Worm (Caenorhabditis elegans) whole organism, early embryonic: ENCODE data around the gene srw-19.

Source experiments
- B0310.2 ChIP-seq: sonication (generic microtip); optimal IDR thresholded peaks from 2 replicates; lab custom pipeline; 2016; ENCODE audit warnings: mild to moderate bottlenecking, missing genetic modification characterization, missing compliant biosample characterization
- F13C5.2 ChIP-seq: sonication (generic microtip); optimal IDR thresholded peaks from 2 replicates; lab custom pipeline; 2017; ENCODE audit warnings: mild to moderate bottlenecking, missing genetic modification characterization, inconsistent platforms, missing compliant biosample characterization
- aly-1 ChIP-seq: sonication (generic microtip); optimal IDR thresholded peaks from 2 replicates; lab custom pipeline; 2016; ENCODE audit warnings: missing genetic modification characterization, missing compliant biosample characterization
- ama-1 ChIP-seq: fragments of 150-350 bp; optimal IDR thresholded peaks from 2 replicates; lab custom pipeline; 2014
- ceh-36 ChIP-seq: sonication (generic microtip); optimal IDR thresholded peaks from 2 replicates; lab custom pipeline; 2016; ENCODE audit warnings: missing genetic modification characterization, inconsistent platforms, missing compliant biosample characterization
- flt-1 ChIP-seq: fragments of 200-800 bp; sonication (Bioruptor generic); IDR thresholded peaks from 2 replicates; pipeline ENCODE4 v1.3.6; 2022; ENCODE audit warnings: missing genetic modification characterization, missing compliant biosample characterization
- hmbx-1 ChIP-seq: sonication (generic microtip); optimal IDR thresholded peaks from 2 replicates; lab custom pipeline; 2016; ENCODE audit warnings: mild to moderate bottlenecking, missing genetic modification characterization, missing compliant biosample characterization
- pes-1 ChIP-seq: fragments of 200-800 bp; sonication (Bioruptor generic); IDR thresholded peaks from 2 replicates; pipeline ENCODE4 v1.3.6; 2022; ENCODE audit warnings: missing genetic modification reagents, missing genetic modification characterization, missing compliant biosample characterization
- scrt-1 ChIP-seq: fragments of 200-800 bp; sonication (Bioruptor generic); IDR thresholded peaks from 2 replicates; pipeline ENCODE4 v1.3.6; 2022; ENCODE audit warnings: missing genetic modification characterization, missing compliant biosample characterization
- sea-1 ChIP-seq: fragments of 200-800 bp; sonication (Bioruptor generic); conservative IDR thresholded peaks from 2 replicates; pipeline ENCODE4 v1.3.6; 2022; ENCODE audit warnings: missing genetic modification characterization, missing compliant biosample characterization
- tbx-11 ChIP-seq: fragments of 200-800 bp; sonication (Bioruptor generic); IDR thresholded peaks from 2 replicates; pipeline ENCODE4 v1.3.6; 2022; ENCODE audit warnings: missing genetic modification characterization, missing compliant biosample characterization
- tbx-37 ChIP-seq: fragments of 200-800 bp; sonication (Bioruptor generic); conservative IDR thresholded peaks from 2 replicates; pipeline ENCODE4 v1.3.6; 2022; ENCODE audit warnings: missing genetic modification reagents, missing genetic modification characterization, missing compliant biosample characterization

DNA sequence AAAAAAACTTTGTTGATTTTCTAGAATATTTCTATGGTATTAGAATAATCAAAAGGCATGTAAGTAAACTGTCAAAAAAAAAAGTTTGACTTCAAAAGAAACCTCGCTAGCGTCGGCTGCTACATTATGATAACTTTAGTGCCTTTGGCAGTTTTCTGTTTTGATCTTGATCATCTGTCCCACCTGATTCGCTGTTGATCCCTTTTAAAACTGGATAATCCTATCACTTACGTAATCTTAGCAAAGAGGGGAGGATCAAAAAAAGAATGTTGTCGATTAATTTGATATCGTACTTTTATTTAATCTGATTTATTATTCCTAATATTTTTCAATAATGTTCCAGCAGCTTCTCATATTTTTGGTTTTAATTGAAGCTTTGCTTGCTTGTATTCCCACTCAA, 21.3 kb downstream of the srw-19 start, which contains the start of gene M01B2.8:
- no peak for TF ChIP-seq ceh-36 (tag; lab: Kevin White, UChicago)
- no peak for TF ChIP-seq tbx-37 (GFP tag; lab: Robert Waterston, UW)
- TF ChIP-seq tbx-11 (GFP tag; lab: Robert Waterston, UW), result no peak
- no peak for TF ChIP-seq flt-1
- no peak for TF ChIP-seq scrt-1 (GFP tag; lab: Robert Waterston, UW)
- TF ChIP-seq F13C5.2 (tag; lab: Kevin White, UChicago), result no peak
- no peak for TF ChIP-seq ama-1 (lab: Kevin White, UChicago)
- TF ChIP-seq sea-1, result no peak
- no peak for TF ChIP-seq B0310.2
- TF ChIP-seq hmbx-1, result no peak
- no peak for TF ChIP-seq aly-1 (tag; lab: Kevin White, UChicago)
- TF ChIP-seq pes-1 (GFP tag; lab: Robert Waterston, UW), result no peak
